Fruit fly (Drosophila melanogaster) whole organism: Measurements from ENCODE around the gene Chrac-16.

Experiments
- CG8478 ChIP-seq: fragments of >200 bp; optimal IDR thresholded peaks from 2 replicates; lab custom pipeline; 2018; ENCODE audit warnings: inconsistent platforms
- Dll ChIP-seq: fragments of >200 bp; optimal IDR thresholded peaks from 2 replicates; lab custom pipeline; 2017
- pan ChIP-seq: fragments of >200 bp; optimal IDR thresholded peaks from 2 replicates; lab custom pipeline; 2017
- psq ChIP-seq: fragments of >200 bp; optimal IDR thresholded peaks from 2 replicates; lab custom pipeline; 2017

dm6 chrX:12017815-12018439, at the start of gene Chrac-16:
- TF ChIP-seq Dll (lab: Kevin White, UChicago) (no peak), psq (lab: Kevin White, UChicago) (no peak), CG8478 (lab: Kevin White, UChicago) (no peak), pan (lab: Kevin White, UChicago) (no peak)
